Worm (Caenorhabditis elegans) whole organism, L2 larva: ENCODE results near the gene twk-32.

Experiments
- ama-1 ChIP-seq: fragments of 150-350 bp; optimal IDR thresholded peaks from 2 replicates; lab custom pipeline; 2018; ENCODE audit warnings: inconsistent platforms
- lsy-2 ChIP-seq, 2 experiments: fragments of 150-350 bp in 1 of 2; sonication (generic microtip) in 1 of 2; optimal IDR thresholded peaks; 2 replicates each; lab custom pipeline; 2014 to 2017; ENCODE audit warnings: missing biosample characterization in 2 of 2, missing genetic modification characterization in 2 of 2
- mdl-1 ChIP-seq, 2 experiments: fragments of 150-350 bp in 1 of 2; sonication (generic microtip) in 1 of 2; optimal IDR thresholded peaks; 2 replicates each; lab custom pipeline; 2017; ENCODE audit warnings: missing biosample characterization in 2 of 2, missing genetic modification characterization in 2 of 2
- nhr-129 ChIP-seq: fragments of 150-350 bp; optimal IDR thresholded peaks from 2 replicates; lab custom pipeline; 2014; ENCODE audit warnings: missing biosample characterization, missing genetic modification characterization
- nhr-25 ChIP-seq: fragments of 150-350 bp; sonication (generic microtip); optimal IDR thresholded peaks from 3 replicates; lab custom pipeline; 2014; ENCODE audit warnings: missing biosample characterization, missing genetic modification characterization
- ztf-11 ChIP-seq: sonication (generic microtip); optimal IDR thresholded peaks from 2 replicates; lab custom pipeline; 2017; ENCODE audit warnings: missing biosample characterization, missing genetic modification characterization

- TF ChIP-seq ama-1 (no peak), mdl-1 (tag; optimal IDR thresholded peaks at IDR 0.05; lab: Kevin White, UChicago) (no peak), nhr-129 (no peak), ztf-11 (no peak), lsy-2 (tag; optimal IDR thresholded peaks at IDR 0.05; lab: Kevin White, UChicago) (no peak), nhr-25 (tag; lab: Kevin White, UChicago) (no peak)
Measured at ce11 chrV:13848379-13848778, 51.9 kb downstream of the twk-32 start, which contains the start of gene srx-133.
